Worm (Caenorhabditis elegans): ENCODE data around the gene hot-7.

The hot-7 gene

ce11 chrII:14247227-14247626, 36.0 kb downstream of the hot-7 start:
- no peak for TF ChIP-seq nhr-76 (tag; optimal IDR thresholded peaks at IDR 0.05)
- no peak for TF ChIP-seq elt-3 (tag; optimal IDR thresholded peaks at IDR 0.05)
- no peak for TF ChIP-seq bed-3 (GFP tag; optimal IDR thresholded peaks at IDR 0.05)
- no peak for TF ChIP-seq ceh-43 (GFP tag; optimal IDR thresholded peaks at IDR 0.05)
- no peak for TF ChIP-seq pha-4 (tag; optimal IDR thresholded peaks at IDR 0.05)
- TF ChIP-seq lsy-2 (tag; optimal IDR thresholded peaks at IDR 0.05): peak; percentile 20

- TF ChIP-seq lin-32 (GFP tag; optimal IDR thresholded peaks at IDR 0.05) (peak; percentile 95), ceh-43 (GFP tag; optimal IDR thresholded peaks at IDR 0.05) (no peak), nhr-2 (tag; optimal IDR thresholded peaks at IDR 0.05) (peak; percentile 76), M03D4.4 (tag; optimal IDR thresholded peaks at IDR 0.05) (no peak), mab-5 (tag; optimal IDR thresholded peaks at IDR 0.05) (no peak), flh-1 (GFP tag; optimal IDR thresholded peaks at IDR 0.05) (peak; percentile 14), nhr-76 (tag; optimal IDR thresholded peaks at IDR 0.05) (no peak), lin-13 (tag; optimal IDR thresholded peaks at IDR 0.05) (no peak), blmp-1 (tag; optimal IDR thresholded peaks at IDR 0.05) (no peak), unc-62 (GFP tag; optimal IDR thresholded peaks at IDR 0.05) (peak; percentile 16), ztf-11 (tag; optimal IDR thresholded peaks at IDR 0.05) (peak; percentile 70), mep-1 (tag; optimal IDR thresholded peaks at IDR 0.05) (peak; percentile 60), zip-8 (tag; optimal IDR thresholded peaks at IDR 0.05) (no peak), sem-2 (GFP tag; optimal IDR thresholded peaks at IDR 0.05) (peak; percentile 26), pha-4 (tag; optimal IDR thresholded peaks at IDR 0.05) (no peak), tbx-8 (GFP tag; optimal IDR thresholded peaks at IDR 0.05) (no peak), lsy-2 (tag; optimal IDR thresholded peaks at IDR 0.05) (no peak), ceh-39 (tag; optimal IDR thresholded peaks at IDR 0.05) (no peak), mls-2 (tag; optimal IDR thresholded peaks at IDR 0.05) (peak; percentile 63), hlh-1 (tag; optimal IDR thresholded peaks at IDR 0.05) (peak; percentile 79), nhr-12 (tag; optimal IDR thresholded peaks at IDR 0.05) (no peak), elt-1 (tag; optimal IDR thresholded peaks at IDR 0.05; ENCODE audit: borderline replicate concordance, insufficient read depth) (no peak), unc-120 (tag; optimal IDR thresholded peaks at IDR 0.05; ENCODE audit: poor library complexity, severe bottlenecking) (no peak), ces-1 (GFP tag; optimal IDR thresholded peaks at IDR 0.05) (no peak), ham-2 (GFP tag; optimal IDR thresholded peaks at IDR 0.05) (peak; percentile 35), nhr-237 (tag; optimal IDR thresholded peaks at IDR 0.05) (no peak), bed-3 (GFP tag; optimal IDR thresholded peaks at IDR 0.05) (no peak), nhr-28 (tag; optimal IDR thresholded peaks at IDR 0.05) (no peak), snpc-4 (tag; optimal IDR thresholded peaks at IDR 0.05) (no peak), cnd-1 (tag; optimal IDR thresholded peaks at IDR 0.05) (peak; percentile 93), ceh-83 (GFP tag; optimal IDR thresholded peaks at IDR 0.05) (peak; percentile 23), unc-39 (tag; optimal IDR thresholded peaks at IDR 0.05) (no peak), sptf-1 (tag; optimal IDR thresholded peaks at IDR 0.05) (peak; percentile 57), elt-3 (tag; optimal IDR thresholded peaks at IDR 0.05) (no peak), drap-1 (GFP tag; optimal IDR thresholded peaks at IDR 0.05) (no peak)
Observed at ce11 chrII:14247748-14248502, 36.7 kb downstream of the hot-7 start.

- TF ChIP-seq nhr-2 (tag; optimal IDR thresholded peaks at IDR 0.05) (no peak), pha-4 (tag; optimal IDR thresholded peaks at IDR 0.05) (peak; percentile 14), hlh-1 (tag; optimal IDR thresholded peaks at IDR 0.05) (peak; percentile 56), sptf-1 (tag; optimal IDR thresholded peaks at IDR 0.05) (peak; percentile 46), elt-3 (tag; optimal IDR thresholded peaks at IDR 0.05) (no peak), ztf-11 (tag; optimal IDR thresholded peaks at IDR 0.05) (peak; percentile 49), mep-1 (tag; optimal IDR thresholded peaks at IDR 0.05) (peak; percentile 34), unc-120 (tag; optimal IDR thresholded peaks at IDR 0.05; ENCODE audit: poor library complexity, severe bottlenecking) (no peak), sem-2 (GFP tag; optimal IDR thresholded peaks at IDR 0.05) (peak; percentile 62), lin-32 (GFP tag; optimal IDR thresholded peaks at IDR 0.05) (peak; percentile 26), ceh-83 (GFP tag; optimal IDR thresholded peaks at IDR 0.05) (peak; percentile 36), nhr-237 (tag; optimal IDR thresholded peaks at IDR 0.05) (no peak), unc-62 (GFP tag; optimal IDR thresholded peaks at IDR 0.05) (no peak), snpc-4 (tag; optimal IDR thresholded peaks at IDR 0.05) (no peak), cnd-1 (tag; optimal IDR thresholded peaks at IDR 0.05) (peak; percentile 49), mls-2 (tag; optimal IDR thresholded peaks at IDR 0.05) (no peak), bed-3 (GFP tag; optimal IDR thresholded peaks at IDR 0.05) (no peak), lin-13 (tag; optimal IDR thresholded peaks at IDR 0.05) (peak; percentile 50), nhr-12 (tag; optimal IDR thresholded peaks at IDR 0.05) (no peak), zip-8 (tag; optimal IDR thresholded peaks at IDR 0.05) (no peak), flh-1 (GFP tag; optimal IDR thresholded peaks at IDR 0.05) (no peak), unc-39 (tag; optimal IDR thresholded peaks at IDR 0.05) (no peak), mab-5 (tag; optimal IDR thresholded peaks at IDR 0.05) (no peak), nhr-76 (tag; optimal IDR thresholded peaks at IDR 0.05) (peak; percentile 22), ham-2 (GFP tag; optimal IDR thresholded peaks at IDR 0.05) (no peak), M03D4.4 (tag; optimal IDR thresholded peaks at IDR 0.05) (peak; percentile 21), lsy-2 (tag; optimal IDR thresholded peaks at IDR 0.05) (peak; percentile 17), nhr-28 (tag; optimal IDR thresholded peaks at IDR 0.05) (no peak), ceh-43 (GFP tag; optimal IDR thresholded peaks at IDR 0.05) (no peak), drap-1 (GFP tag; optimal IDR thresholded peaks at IDR 0.05) (peak; percentile 27), blmp-1 (tag; optimal IDR thresholded peaks at IDR 0.05) (no peak), tbx-8 (GFP tag; optimal IDR thresholded peaks at IDR 0.05) (no peak), elt-1 (tag; optimal IDR thresholded peaks at IDR 0.05; ENCODE audit: borderline replicate concordance, insufficient read depth) (no peak), ceh-39 (tag; optimal IDR thresholded peaks at IDR 0.05) (no peak), ces-1 (GFP tag; optimal IDR thresholded peaks at IDR 0.05) (peak; percentile 31)
Observed at ce11 chrII:14249489-14249888, 38.3 kb downstream of the hot-7 start.

Measured in whole organism, mixed stage, embryonic.